Worm (Caenorhabditis elegans): ENCODE results near the gene K02E11.10.

ce11 chrV:14289363-14289762 lies 48.4 kb upstream of the K02E11.10 start, which contains the start of gene F14D7.1:
- TF ChIP-seq ref-1 (GFP tag; conservative IDR thresholded peaks at IDR 0.05) (no peak), flt-1 (GFP tag; IDR thresholded peaks at IDR 0.05) (no peak)
